Worm (Caenorhabditis elegans) whole organism, L3 larva: ENCODE data around the gene ptp-3.

Experiments used
- elt-3 ChIP-seq, 3 experiments: fragments of 150-350 bp in 1 of 3; sonication (generic microtip) in 2 of 3; optimal IDR thresholded peaks; 2 replicates in 2 of 3; 4 replicates in 1 of 3; lab custom pipeline; 2014 to 2017; ENCODE audit warnings: missing biosample characterization in 3 of 3, missing genetic modification characterization in 3 of 3
- fos-1 ChIP-seq: fragments of 150-350 bp; optimal IDR thresholded peaks from 2 replicates; lab custom pipeline; 2014; ENCODE audit warnings: missing biosample characterization, missing genetic modification characterization
- lin-15B ChIP-seq: fragments of 150-350 bp; optimal IDR thresholded peaks from 2 replicates; lab custom pipeline; 2014; ENCODE audit warnings: missing biosample characterization, missing genetic modification characterization
- mdl-1 ChIP-seq: fragments of 150-350 bp; optimal IDR thresholded peaks from 2 replicates; lab custom pipeline; 2014; ENCODE audit warnings: missing biosample characterization, missing genetic modification characterization
- nhr-76 ChIP-seq: fragments of 150-350 bp; sonication (generic microtip); optimal IDR thresholded peaks from 5 replicates; lab custom pipeline; 2014; ENCODE audit warnings: missing biosample characterization, missing genetic modification characterization
- tbx-2 ChIP-seq: sonication (generic microtip); optimal IDR thresholded peaks from 2 replicates; lab custom pipeline; 2016; ENCODE audit warnings: mild to moderate bottlenecking, missing genetic modification characterization, missing compliant biosample characterization
- unc-62 ChIP-seq: fragments of 150-350 bp; sonication (generic microtip); optimal IDR thresholded peaks from 4 replicates; lab custom pipeline; 2014; ENCODE audit warnings: missing biosample characterization, missing genetic modification reagents, missing genetic modification characterization
- zag-1 ChIP-seq: fragments of 150-350 bp; optimal IDR thresholded peaks from 2 replicates; lab custom pipeline; 2014; ENCODE audit warnings: missing biosample characterization, missing genetic modification characterization

ce11 chrII:11012532-11013179, 37.3 kb downstream of the ptp-3 start:
- TF ChIP-seq fos-1 (tag; lab: Kevin White, UChicago): no peak
- TF ChIP-seq lin-15B: no peak
- no peak for TF ChIP-seq unc-62 (GFP tag; lab: Kevin White, UChicago)
- TF ChIP-seq zag-1 (tag; lab: Kevin White, UChicago): no peak
- no peak for TF ChIP-seq tbx-2 (tag; lab: Kevin White, UChicago)
- TF ChIP-seq mdl-1: no peak
- no peak for TF ChIP-seq elt-3 (tag; optimal IDR thresholded peaks at IDR 0.05; lab: Kevin White, UChicago)
- no peak for TF ChIP-seq nhr-76 (tag; lab: Kevin White, UChicago)
